Worm (Caenorhabditis elegans) whole organism, L1 larva: Measurements from ENCODE around the gene irld-6.

ENCODE experiments used
- C16A3.4 ChIP-seq: fragments of 150-350 bp; optimal IDR thresholded peaks from 2 replicates; lab custom pipeline; 2014; ENCODE audit warnings: missing biosample characterization, missing genetic modification characterization
- F16B12.6 ChIP-seq: fragments of 150-350 bp; optimal IDR thresholded peaks from 2 replicates; lab custom pipeline; 2014; ENCODE audit warnings: missing biosample characterization, missing genetic modification characterization
- Y116A8C.19 ChIP-seq: sonication (generic microtip); optimal IDR thresholded peaks from 2 replicates; lab custom pipeline; 2016; ENCODE audit warnings: missing compliant biosample characterization, missing genetic modification characterization, borderline replicate concordance
- aha-1 ChIP-seq: fragments of 150-350 bp; optimal IDR thresholded peaks from 2 replicates; lab custom pipeline; 2014; ENCODE audit warnings: missing biosample characterization, missing genetic modification characterization
- alr-1 ChIP-seq: fragments of 200-800 bp; sonication (Bioruptor generic); optimal IDR thresholded peaks from 2 replicates; lab custom pipeline; 2018; ENCODE audit warnings: borderline replicate concordance, mild to moderate bottlenecking, missing genetic modification characterization, missing compliant biosample characterization
- ama-1 ChIP-seq: fragments of 150-350 bp; optimal IDR thresholded peaks from 2 replicates; lab custom pipeline; 2014
- blmp-1 ChIP-seq: fragments of 150-350 bp; optimal IDR thresholded peaks from 2 replicates; lab custom pipeline; 2014; ENCODE audit warnings: missing biosample characterization, missing genetic modification characterization
- ceh-63 ChIP-seq: fragments of 200-800 bp; sonication (Bioruptor generic); optimal IDR thresholded peaks from 2 replicates; lab custom pipeline; 2018; ENCODE audit warnings: mild to moderate bottlenecking, missing genetic modification characterization, missing compliant biosample characterization
- ceh-90 ChIP-seq: sonication (generic microtip); optimal IDR thresholded peaks from 2 replicates; lab custom pipeline; 2016; ENCODE audit warnings: missing genetic modification characterization, missing compliant biosample characterization
- dsc-1 ChIP-seq: sonication (generic microtip); optimal IDR thresholded peaks from 2 replicates; lab custom pipeline; 2016; ENCODE audit warnings: mild to moderate bottlenecking, missing genetic modification characterization, missing compliant biosample characterization
- efl-1 ChIP-seq, 4 experiments: fragments of 150-350 bp; optimal IDR thresholded peaks in 3 of 4; peaks in 1 of 4; 1 replicate in 1 of 4; 2 replicates in 3 of 4; lab custom pipeline; 2014; ENCODE audit warnings: missing biosample characterization in 2 of 4, missing genetic modification characterization in 2 of 4, missing genetic modification reagents in 2 of 4
- efl-3 ChIP-seq: fragments of 200-800 bp; sonication (Bioruptor generic); optimal IDR thresholded peaks from 2 replicates; lab custom pipeline; 2018; ENCODE audit warnings: mild to moderate bottlenecking, missing genetic modification characterization, missing compliant biosample characterization
- egl-13 ChIP-seq: sonication (generic microtip); optimal IDR thresholded peaks from 2 replicates; lab custom pipeline; 2016; ENCODE audit warnings: missing genotype, missing genetic modification reagents, missing genetic modification characterization, missing compliant biosample characterization
- egl-27 ChIP-seq, 2 experiments: fragments of 150-350 bp in 1 of 2; sonication (generic microtip); optimal IDR thresholded peaks; 3 replicates each; lab custom pipeline; 2017 to 2018; ENCODE audit warnings: missing biosample characterization in 2 of 2, missing genetic modification characterization in 2 of 2, missing genetic modification reagents in 2 of 2
- elt-3 ChIP-seq, 6 experiments: fragments of 150-350 bp in 1 of 6; sonication (generic microtip); optimal IDR thresholded peaks; 2 replicates each; lab custom pipeline; 2017 to 2018; ENCODE audit warnings: missing biosample characterization in 6 of 6, missing genetic modification characterization in 6 of 6, inconsistent platforms in 1 of 6
- ets-5 ChIP-seq: fragments of 200-800 bp; sonication (Bioruptor generic); IDR thresholded peaks from 2 replicates; pipeline ENCODE4 v1.3.6; 2022; ENCODE audit warnings: missing genetic modification characterization, missing compliant biosample characterization
- fkh-4 ChIP-seq: sonication (generic microtip); optimal IDR thresholded peaks from 2 replicates; lab custom pipeline; 2016; ENCODE audit warnings: missing compliant biosample characterization, missing genetic modification characterization, borderline replicate concordance
- fkh-8 ChIP-seq: sonication (generic microtip); optimal IDR thresholded peaks from 2 replicates; lab custom pipeline; 2016; ENCODE audit warnings: mild to moderate bottlenecking, missing genetic modification characterization, missing compliant biosample characterization
- fos-1 ChIP-seq: fragments of 150-350 bp; optimal IDR thresholded peaks from 2 replicates; lab custom pipeline; 2014; ENCODE audit warnings: missing biosample characterization, missing genetic modification characterization
- grh-1 ChIP-seq: fragments of 200-800 bp; sonication (Bioruptor generic); IDR thresholded peaks from 2 replicates; pipeline ENCODE4 v1.3.6; 2022; ENCODE audit warnings: missing genetic modification reagents, missing genetic modification characterization, missing compliant biosample characterization
- hlh-4 ChIP-seq: sonication (generic microtip); optimal IDR thresholded peaks from 2 replicates; lab custom pipeline; 2016; ENCODE audit warnings: mild to moderate bottlenecking, missing genetic modification characterization, missing compliant biosample characterization
- jun-1 ChIP-seq: fragments of 150-350 bp; optimal IDR thresholded peaks from 2 replicates; lab custom pipeline; 2014; ENCODE audit warnings: missing biosample characterization, missing genetic modification reagents, missing genetic modification characterization
- lin-14 ChIP-seq: fragments of 200-800 bp; sonication (Bioruptor generic); optimal IDR thresholded peaks from 2 replicates; lab custom pipeline; 2018; ENCODE audit warnings: mild to moderate bottlenecking, missing genetic modification characterization, moderate library complexity, missing compliant biosample characterization
- lin-35 ChIP-seq, 2 experiments: fragments of 150-350 bp; optimal IDR thresholded peaks; 2 replicates each; lab custom pipeline; 2014; ENCODE audit warnings: missing biosample characterization in 2 of 2, missing genetic modification characterization in 2 of 2, missing genetic modification reagents in 2 of 2
- lin-39 ChIP-seq: fragments of 150-350 bp; optimal IDR thresholded peaks from 2 replicates; lab custom pipeline; 2014; ENCODE audit warnings: missing biosample characterization, missing genetic modification reagents, missing genetic modification characterization
- mdl-1 ChIP-seq, 2 experiments: fragments of 150-350 bp; optimal IDR thresholded peaks; 2 replicates each; lab custom pipeline; 2014 to 2017; ENCODE audit warnings: missing biosample characterization in 2 of 2, missing genetic modification characterization in 2 of 2, inconsistent platforms in 1 of 2
- mef-2 ChIP-seq: fragments of 150-350 bp; optimal IDR thresholded peaks from 2 replicates; lab custom pipeline; 2014; ENCODE audit warnings: missing biosample characterization, missing genetic modification characterization
- nhr-20 ChIP-seq: sonication (generic microtip); optimal IDR thresholded peaks from 2 replicates; lab custom pipeline; 2016; ENCODE audit warnings: mild to moderate bottlenecking, missing genetic modification characterization, missing compliant biosample characterization
- nhr-237 ChIP-seq: fragments of 150-350 bp; optimal IDR thresholded peaks from 2 replicates; lab custom pipeline; 2014; ENCODE audit warnings: missing biosample characterization, missing genetic modification characterization
- nhr-47 ChIP-seq: sonication (generic microtip); optimal IDR thresholded peaks from 2 replicates; lab custom pipeline; 2016; ENCODE audit warnings: mild to moderate bottlenecking, missing genetic modification characterization, moderate library complexity, missing compliant biosample characterization
- nhr-76 ChIP-seq: sonication (generic microtip); optimal IDR thresholded peaks from 2 replicates; lab custom pipeline; 2017; ENCODE audit warnings: missing biosample characterization, missing genetic modification characterization
- nhr-77 ChIP-seq: fragments of 150-350 bp; optimal IDR thresholded peaks from 2 replicates; lab custom pipeline; 2014; ENCODE audit warnings: missing biosample characterization, missing genetic modification characterization
- nhr-85 ChIP-seq: sonication (generic microtip); peaks from one replicate; lab custom pipeline; 2016; ENCODE audit warnings: missing genetic modification characterization, inconsistent platforms, missing compliant biosample characterization
- pag-3 ChIP-seq: sonication (generic microtip); optimal IDR thresholded peaks from 2 replicates; lab custom pipeline; 2017; ENCODE audit warnings: missing genetic modification characterization, mild to moderate bottlenecking, missing compliant biosample characterization, antibody characterized with exemption, borderline replicate concordance; ENCODE audit not compliant: insufficient read depth
- pax-3 ChIP-seq: fragments of 200-800 bp; sonication (Bioruptor generic); optimal IDR thresholded peaks from 2 replicates; lab custom pipeline; 2018; ENCODE audit warnings: mild to moderate bottlenecking, missing genetic modification characterization, moderate library complexity, missing compliant biosample characterization
- pqm-1 ChIP-seq: sonication (generic microtip); optimal IDR thresholded peaks from 3 replicates; lab custom pipeline; 2017; ENCODE audit warnings: missing biosample characterization, missing genetic modification characterization
- snpc-4 ChIP-seq: fragments of 150-350 bp; optimal IDR thresholded peaks from 2 replicates; lab custom pipeline; 2014; ENCODE audit warnings: missing biosample characterization, missing genetic modification characterization
- sptf-1 ChIP-seq: fragments of 150-350 bp; optimal IDR thresholded peaks from 2 replicates; lab custom pipeline; 2014; ENCODE audit warnings: missing biosample characterization, missing genetic modification characterization
- sup-37 ChIP-seq: fragments of 200-800 bp; sonication (Bioruptor generic); optimal IDR thresholded peaks from 2 replicates; lab custom pipeline; 2018; ENCODE audit warnings: mild to moderate bottlenecking, missing genetic modification characterization, missing compliant biosample characterization
- unc-130 ChIP-seq: fragments of 150-350 bp; optimal IDR thresholded peaks from 2 replicates; lab custom pipeline; 2017; ENCODE audit warnings: missing biosample characterization, missing genetic modification characterization, inconsistent platforms
- unc-30 ChIP-seq: sonication (generic microtip); optimal IDR thresholded peaks from 2 replicates; lab custom pipeline; 2017; ENCODE audit warnings: missing biosample characterization, missing genetic modification characterization
- unc-62 ChIP-seq: fragments of 150-350 bp; optimal IDR thresholded peaks from 2 replicates; lab custom pipeline; 2014; ENCODE audit warnings: missing biosample characterization, missing genetic modification reagents, missing genetic modification characterization
- unc-86 ChIP-seq: sonication (generic microtip); optimal IDR thresholded peaks from 2 replicates; lab custom pipeline; 2016; ENCODE audit warnings: missing genetic modification characterization, missing compliant biosample characterization
- vab-15 ChIP-seq: sonication (generic microtip); optimal IDR thresholded peaks from 2 replicates; lab custom pipeline; 2017; ENCODE audit warnings: missing genotype, mild to moderate bottlenecking, missing genetic modification characterization, missing compliant biosample characterization
- xbp-1 ChIP-seq: sonication (generic microtip); optimal IDR thresholded peaks from 2 replicates; lab custom pipeline; 2016; ENCODE audit warnings: missing genetic modification characterization, missing compliant biosample characterization
- zag-1 ChIP-seq: fragments of 150-350 bp; optimal IDR thresholded peaks from 2 replicates; lab custom pipeline; 2014; ENCODE audit warnings: missing biosample characterization, missing genetic modification characterization
- zip-4 ChIP-seq: fragments of 200-800 bp; sonication (Bioruptor generic); optimal IDR thresholded peaks from 2 replicates; lab custom pipeline; 2018; ENCODE audit warnings: mild to moderate bottlenecking, missing genetic modification characterization, moderate library complexity, missing compliant biosample characterization
- ztf-4 ChIP-seq: fragments of 150-350 bp; optimal IDR thresholded peaks from 2 replicates; lab custom pipeline; 2014; ENCODE audit warnings: missing biosample characterization, missing genetic modification characterization

irld-6 gene

DNA sequence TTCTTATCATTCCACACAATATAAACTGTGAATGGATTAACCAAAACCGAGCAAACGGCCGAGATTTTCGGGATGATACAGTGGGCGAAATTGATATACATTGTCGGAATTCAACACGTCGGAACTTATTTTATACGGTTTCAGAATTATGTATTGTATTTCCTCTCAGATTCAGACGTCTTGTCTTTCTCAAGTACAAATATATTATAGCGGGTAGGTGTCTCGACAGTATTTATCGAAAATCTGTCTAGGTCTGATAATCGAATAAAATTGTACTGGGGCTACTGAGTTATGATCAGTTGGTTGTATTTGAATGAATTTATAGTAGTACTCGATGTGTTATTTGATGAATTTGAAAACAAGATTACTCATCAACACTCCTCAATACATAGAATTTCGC is 12.9 kb downstream of the irld-6 start, which contains the start of gene srj-22:
srj-22 (minus strand) TSS at position 101 of the 400 bp plus-strand sequence.
- TF ChIP-seq alr-1 (tag; lab: Kevin White, UChicago) = no peak
- TF ChIP-seq nhr-77 (tag; lab: Kevin White, UChicago) = no peak
- no peak for TF ChIP-seq aha-1 (tag; lab: Kevin White, UChicago)
- TF ChIP-seq nhr-47 (tag; lab: Kevin White, UChicago) = no peak
- no peak for TF ChIP-seq lin-35 (GFP tag; optimal IDR thresholded peaks at IDR 0.05; lab: Kevin White, UChicago)
- no peak for TF ChIP-seq nhr-76

DNA sequence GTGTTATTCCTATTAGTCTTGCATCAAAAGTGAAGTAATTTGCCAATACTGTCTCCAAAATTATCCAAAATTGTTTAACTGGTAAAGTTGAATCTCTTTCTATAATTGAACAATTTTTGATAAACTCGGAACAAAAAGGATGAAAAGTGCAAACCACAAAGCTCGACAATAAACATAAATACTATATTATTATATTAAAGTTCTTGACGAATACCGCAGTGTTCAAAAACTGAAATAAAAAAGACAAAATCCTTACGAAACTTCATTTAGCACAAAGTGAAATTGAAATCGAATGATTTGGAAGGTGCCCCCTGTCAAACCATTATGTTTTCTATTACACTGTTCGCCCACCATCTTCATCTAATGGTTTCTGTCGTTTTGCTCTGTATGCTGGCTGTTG is 15.2 kb downstream of the irld-6 start, which contains the start of gene ZC302.3:
ZC302.3 (minus strand) TSS at position 101 of the 400 bp plus-strand sequence.
- TF ChIP-seq snpc-4 (tag; lab: Kevin White, UChicago) = no peak
- no peak for TF ChIP-seq fkh-8
- TF ChIP-seq efl-1 (optimal IDR thresholded peaks at IDR 0.05; lab: Kevin White, UChicago) = no peak
- TF ChIP-seq efl-1 (GFP tag; optimal IDR thresholded peaks at IDR 0.05 in 1 of 2; lab: Kevin White, UChicago) = peak in 1 of 2 experiments; percentile 69
- TF ChIP-seq, all 84 proteins: peak for 1

DNA sequence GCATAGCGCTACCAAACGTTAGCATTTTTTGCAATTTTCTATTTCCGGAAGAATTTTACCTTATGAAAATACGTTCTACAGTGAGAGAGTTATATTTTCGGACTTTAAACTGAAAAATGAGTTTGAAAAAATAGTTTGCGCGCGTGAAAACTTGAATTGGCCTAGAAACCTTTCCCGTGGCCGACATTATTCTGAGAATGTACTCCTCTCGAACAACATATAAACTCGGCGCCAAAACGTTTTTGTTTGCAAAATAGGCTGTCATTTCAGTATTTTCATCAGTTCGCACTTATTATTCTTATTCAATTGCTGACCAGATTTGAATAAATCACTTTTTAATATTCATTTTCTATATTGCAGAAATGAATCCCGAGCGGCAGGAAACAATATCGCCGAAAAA is 19.8 kb downstream of the irld-6 start, which contains the start of the genes mre-11 and wdr-5.3:
mre-11 (minus strand) TSS at position 113 of the 400 bp plus-strand sequence.
wdr-5.3 (plus strand) TSS at position 361 of the 400 bp plus-strand sequence.
- peak; percentile 79 for TF ChIP-seq nhr-47 (tag; lab: Kevin White, UChicago)
- peak; percentile 41 for TF ChIP-seq egl-13
- peak; percentile 75 for TF ChIP-seq xbp-1 (tag; lab: Kevin White, UChicago)
- no peak for TF ChIP-seq unc-30 (tag; lab: Kevin White, UChicago)
- TF ChIP-seq vab-15 (tag; lab: Kevin White, UChicago) = no peak
- no peak for TF ChIP-seq sptf-1 (tag; lab: Kevin White, UChicago)
- TF ChIP-seq snpc-4 (tag; lab: Kevin White, UChicago) = peak; percentile 49
- no peak for TF ChIP-seq nhr-76
- peak; percentile 60 for TF ChIP-seq blmp-1 (tag; lab: Kevin White, UChicago)
- no peak for TF ChIP-seq fos-1 (tag; lab: Kevin White, UChicago)
- TF ChIP-seq efl-3 = no peak
- TF ChIP-seq ama-1 (lab: Kevin White, UChicago) = no peak
- peak; percentile 69 for TF ChIP-seq unc-130 (tag; lab: Kevin White, UChicago)
- TF ChIP-seq fkh-4 (tag; lab: Kevin White, UChicago) = peak; percentile 17
- peak; percentile 60 for TF ChIP-seq pax-3
- TF ChIP-seq jun-1 (tag; lab: Kevin White, UChicago) = no peak
- no peak for TF ChIP-seq Y116A8C.19 (tag; lab: Kevin White, UChicago)
- TF ChIP-seq nhr-85 = peak; percentile 75
- TF ChIP-seq F16B12.6 (tag; lab: Kevin White, UChicago) = peak; percentile 33
- TF ChIP-seq nhr-20 = peak; percentile 80
- no peak for TF ChIP-seq zip-4 (GFP tag; lab: Kevin White, UChicago)
- TF ChIP-seq lin-35 (GFP tag; optimal IDR thresholded peaks at IDR 0.05; lab: Kevin White, UChicago) = peak; percentile 85 to 92
- TF ChIP-seq lin-14 = no peak
- no peak for TF ChIP-seq ceh-63 (GFP tag; lab: Kevin White, UChicago)
- TF ChIP-seq ceh-90 (tag; lab: Kevin White, UChicago) = peak; percentile 78
- TF ChIP-seq mef-2 (tag; lab: Kevin White, UChicago) = no peak
- no peak for TF ChIP-seq dsc-1 (tag; lab: Kevin White, UChicago)
- TF ChIP-seq lin-39 = no peak
- peak; percentile 51 for TF ChIP-seq unc-86 (tag; lab: Kevin White, UChicago)
- no peak for TF ChIP-seq nhr-77 (tag; lab: Kevin White, UChicago)
- TF ChIP-seq unc-62 (GFP tag; lab: Kevin White, UChicago) = no peak
- no peak for TF ChIP-seq pqm-1
- 0 out of 2 replicates have a peak, but pooled peaks have one; percentile 18 for TF ChIP-seq grh-1 (GFP tag; lab: Robert Waterston, UW)
- no peak for TF ChIP-seq ets-5 (GFP tag; lab: Robert Waterston, UW)
- TF ChIP-seq sup-37 = no peak
- no peak for TF ChIP-seq pag-3 (tag; lab: Kevin White, UChicago)
- peak in 1 of 6 experiments; percentile 13 for TF ChIP-seq elt-3 (tag; optimal IDR thresholded peaks at IDR 0.05; lab: Kevin White, UChicago)
- TF ChIP-seq hlh-4 (tag; lab: Kevin White, UChicago) = no peak
- peak in 1 of 2 experiments; percentile 41 for TF ChIP-seq mdl-1 (tag; optimal IDR thresholded peaks at IDR 0.05; lab: Kevin White, UChicago)
- TF ChIP-seq zag-1 (tag; lab: Kevin White, UChicago) = no peak
- TF ChIP-seq C16A3.4 (tag; lab: Kevin White, UChicago) = peak; percentile 50
- TF ChIP-seq nhr-237 = no peak
- TF ChIP-seq ztf-4 = no peak
- TF ChIP-seq egl-27 (tag; optimal IDR thresholded peaks at IDR 0.05; lab: Kevin White, UChicago) = no peak
